Worm (Caenorhabditis elegans): ENCODE measurements around the gene spp-16.

- TF ChIP-seq skn-1 (tag; optimal IDR thresholded peaks at IDR 0.05) (no peak), ceh-82 (tag; optimal IDR thresholded peaks at IDR 0.05) (no peak), pag-3 (tag; optimal IDR thresholded peaks at IDR 0.05; ENCODE audit: borderline replicate concordance, insufficient read depth) (no peak), jun-1 (tag; optimal IDR thresholded peaks at IDR 0.05) (no peak), nhr-28 (tag; optimal IDR thresholded peaks at IDR 0.05) (no peak), nhr-76 (tag; optimal IDR thresholded peaks at IDR 0.05) (no peak), unc-130 (tag; optimal IDR thresholded peaks at IDR 0.05) (no peak), rnt-1 (tag; optimal IDR thresholded peaks at IDR 0.05) (no peak), mdl-1 (tag; optimal IDR thresholded peaks at IDR 0.05) (peak in 1 of 2 experiments; percentile 19), nhr-11 (tag; optimal IDR thresholded peaks at IDR 0.05) (no peak), lin-39 (tag; optimal IDR thresholded peaks at IDR 0.05) (no peak), fkh-10 (GFP tag; optimal IDR thresholded peaks at IDR 0.05) (no peak)
Measured at ce11 chrV:10939990-10940570, 39.0 kb upstream of the spp-16 start.

Measured in whole organism, L1 larva.